Fruit fly (Drosophila melanogaster): ENCODE data around the gene CG9701.

CG9701 gene

dm6 chr3L:16782218-16782763 is 48.9 kb downstream of the CG9701 start (continued):
- peak; percentile 52 for TF ChIP-seq CG6765 (GFP tag; optimal IDR thresholded peaks at IDR 0.05)
- TF ChIP-seq CG14014 (GFP tag; IDR thresholded peaks at IDR 0.05) = peak; percentile 54; the same call in 1 of the 2 replicates
- TF ChIP-seq CG13424 (tag; optimal IDR thresholded peaks at IDR 0.05) = peak; percentile 65
- no peak for TF ChIP-seq Sry-β (GFP tag; optimal IDR thresholded peaks at IDR 0.05)
- peak; percentile 33; the same call in 1 of the 2 replicates for TF ChIP-seq CG10321 (GFP tag; IDR thresholded peaks at IDR 0.05)
- TF ChIP-seq CG18011 (GFP tag; optimal IDR thresholded peaks at IDR 0.05) = no peak
- TF ChIP-seq CG18764 (GFP tag; optimal IDR thresholded peaks at IDR 0.05) = peak; percentile 54
- TF ChIP-seq Dref (GFP tag; IDR thresholded peaks at IDR 0.05) = no peak
- no peak for TF ChIP-seq Sin3A (optimal IDR thresholded peaks at IDR 0.05)
- TF ChIP-seq Meics (GFP tag; optimal IDR thresholded peaks at IDR 0.05) = no peak
- TF ChIP-seq ranshi (GFP tag; IDR thresholded peaks at IDR 0.05) = peak; percentile 77
- TF ChIP-seq Bdp1 (GFP tag; optimal IDR thresholded peaks at IDR 0.05) = no peak
- no peak for TF ChIP-seq usp (GFP tag; optimal IDR thresholded peaks at IDR 0.05)
- TF ChIP-seq CG6654 (GFP tag; optimal IDR thresholded peaks at IDR 0.05) = peak; percentile 63
- no peak for TF ChIP-seq CG15269 (tag; optimal IDR thresholded peaks at IDR 0.05)
- TF ChIP-seq sqz (GFP tag; optimal IDR thresholded peaks at IDR 0.05) = no peak
- no peak for TF ChIP-seq Mad (GFP tag; optimal IDR thresholded peaks at IDR 0.05)
- TF ChIP-seq phol (tag; optimal IDR thresholded peaks at IDR 0.05) = peak; percentile 83
- TF ChIP-seq CG11456 (GFP tag; IDR thresholded peaks at IDR 0.05) = no peak
- TF ChIP-seq Dad (GFP tag; optimal IDR thresholded peaks at IDR 0.05) = no peak
- peak; percentile 35 for TF ChIP-seq Bteb2 (GFP tag; optimal IDR thresholded peaks at IDR 0.05)
- TF ChIP-seq croc (GFP tag; conservative IDR thresholded peaks at IDR 0.05) = peak; percentile 58; the same call in 2 of the 3 replicates
- TF ChIP-seq CG4707 (GFP tag; optimal IDR thresholded peaks at IDR 0.05) = peak; percentile 49
- peak; percentile 18 for TF ChIP-seq CG33213 (GFP tag; optimal IDR thresholded peaks at IDR 0.05)
- TF ChIP-seq Neu2 (GFP tag; optimal IDR thresholded peaks at IDR 0.05; ENCODE audit: borderline replicate concordance) = no peak
- no peak for TF ChIP-seq Sry-δ (GFP tag; optimal IDR thresholded peaks at IDR 0.05)
- peak; percentile 49 for TF ChIP-seq jumu (GFP tag; optimal IDR thresholded peaks at IDR 0.05)
- peak; percentile 18 for TF ChIP-seq shn (GFP tag; optimal IDR thresholded peaks at IDR 0.05)
- TF ChIP-seq CG13123 (GFP tag; optimal IDR thresholded peaks at IDR 0.05) = no peak
- no peak for TF ChIP-seq CTCF (GFP tag; optimal IDR thresholded peaks at IDR 0.05)
- TF ChIP-seq pfk (GFP tag; optimal IDR thresholded peaks at IDR 0.05) = no peak
- TF ChIP-seq CG10565 (GFP tag; optimal IDR thresholded peaks at IDR 0.05) = peak; percentile 40
- TF ChIP-seq CG14441 (GFP tag; IDR thresholded peaks at IDR 0.05) = peak; percentile 68
- peak; percentile 5 for TF ChIP-seq wek (GFP tag; optimal IDR thresholded peaks at IDR 0.05)
- TF ChIP-seq esg (GFP tag; conservative IDR thresholded peaks at IDR 0.05) = peak; percentile 55
- no peak for TF ChIP-seq inv (GFP tag; IDR thresholded peaks at IDR 0.05; ENCODE audit: partially characterized antibody)
- no peak for TF ChIP-seq Eip74EF (GFP tag; optimal IDR thresholded peaks at IDR 0.05)
- no peak for TF ChIP-seq BEAF-32 (GFP tag; optimal IDR thresholded peaks at IDR 0.05)
- TF ChIP-seq toy (GFP tag; IDR thresholded peaks at IDR 0.05) = no peak
- TF ChIP-seq Poxn (GFP tag; IDR thresholded peaks at IDR 0.05) = no peak
- peak; percentile 76 for TF ChIP-seq Side (GFP tag; optimal IDR thresholded peaks at IDR 0.05)
- TF ChIP-seq CG6813 (GFP tag; optimal IDR thresholded peaks at IDR 0.05) = peak; percentile 65
- no peak for TF ChIP-seq pros (GFP tag; optimal IDR thresholded peaks at IDR 0.05)
- TF ChIP-seq row (GFP tag; IDR thresholded peaks at IDR 0.05) = peak; percentile 82
- TF ChIP-seq Stat92E (GFP tag; optimal IDR thresholded peaks at IDR 0.05) = no peak
- peak; percentile 60 for TF ChIP-seq CG16815 (GFP tag; optimal IDR thresholded peaks at IDR 0.05)
- no peak for TF ChIP-seq hkb (optimal IDR thresholded peaks at IDR 0.05)
- peak; percentile 86 for TF ChIP-seq hkb (GFP tag; IDR thresholded peaks at IDR 0.05)
- no peak for TF ChIP-seq CG8765 (GFP tag; IDR thresholded peaks at IDR 0.05)
- TF ChIP-seq disco-r (GFP tag; optimal IDR thresholded peaks at IDR 0.05) = peak; percentile 36
- peak; percentile 83 for TF ChIP-seq Sox102F (GFP tag; optimal IDR thresholded peaks at IDR 0.05)
